Fruit fly (Drosophila melanogaster) whole organism, embryonic: ENCODE results near the gene Lgr3.

Experiments used
- BtbVII ChIP-seq: fragments of 200-800 bp; sonication (Bioruptor generic); optimal IDR thresholded peaks from 3 replicates; lab custom pipeline; 2017; ENCODE audit warnings: missing biosample characterization, mild to moderate bottlenecking, missing genetic modification characterization
- CG10209 ChIP-seq: fragments of 200-800 bp; sonication (Bioruptor generic); optimal IDR thresholded peaks from 3 replicates; lab custom pipeline; 2017; ENCODE audit warnings: missing biosample characterization, mild to moderate bottlenecking, missing genetic modification characterization, missing genetic modification reagents
- CG1024 ChIP-seq: fragments of 200-800 bp; sonication (Bioruptor generic); IDR thresholded peaks from 2 replicates; pipeline ENCODE4 v1.3.6; 2022; ENCODE audit warnings: missing biosample characterization, missing genetic modification characterization
- CG12391 ChIP-seq: fragments of 200-800 bp; sonication (Bioruptor generic); optimal IDR thresholded peaks from 3 replicates; lab custom pipeline; 2018; ENCODE audit warnings: missing biosample characterization, mild to moderate bottlenecking, missing genetic modification characterization, moderate library complexity
- CG12769 ChIP-seq: fragments of 200-800 bp; sonication (Bioruptor generic); optimal IDR thresholded peaks from 2 replicates; lab custom pipeline; 2019; ENCODE audit warnings: missing biosample characterization, mild to moderate bottlenecking, missing genetic modification characterization, moderate library complexity
- CG14710 ChIP-seq: fragments of 200-800 bp; sonication (Bioruptor generic); optimal IDR thresholded peaks from 3 replicates; lab custom pipeline; 2019; ENCODE audit warnings: missing biosample characterization, mild to moderate bottlenecking, missing genetic modification characterization, moderate library complexity
- CG18619 ChIP-seq: fragments of 200-800 bp; sonication (Bioruptor generic); optimal IDR thresholded peaks from 3 replicates; lab custom pipeline; 2017; ENCODE audit warnings: missing biosample characterization, mild to moderate bottlenecking, missing genetic modification characterization
- CG30020 ChIP-seq: fragments of 200-800 bp; optimal IDR thresholded peaks from 2 replicates; lab custom pipeline; 2019; ENCODE audit warnings: missing biosample characterization, mild to moderate bottlenecking, missing genetic modification characterization, moderate library complexity
- CG31441 ChIP-seq: fragments of 200-800 bp; sonication (Bioruptor generic); IDR thresholded peaks from 2 replicates; pipeline ENCODE4 v1.3.6; 2022; ENCODE audit warnings: missing biosample characterization, missing genetic modification characterization
- CG3995 ChIP-seq: fragments of 200-800 bp; sonication (Bioruptor generic); optimal IDR thresholded peaks from 3 replicates; lab custom pipeline; 2016; ENCODE audit warnings: missing biosample characterization, missing genetic modification characterization
- CG42726 ChIP-seq: fragments of 200-800 bp; sonication (Bioruptor generic); IDR thresholded peaks from 2 replicates; pipeline ENCODE4 v1.3.6; 2022; ENCODE audit warnings: missing biosample characterization, missing genetic modification characterization; ENCODE audit not compliant: partially characterized antibody
- CG4617 ChIP-seq: fragments of 200-800 bp; sonication (Bioruptor generic); optimal IDR thresholded peaks from 3 replicates; lab custom pipeline; 2016; ENCODE audit warnings: missing biosample characterization, missing genetic modification characterization, borderline replicate concordance
- CG7745 ChIP-seq: fragments of 200-800 bp; sonication (Bioruptor generic); optimal IDR thresholded peaks from 2 replicates; lab custom pipeline; 2018; ENCODE audit warnings: missing biosample characterization, mild to moderate bottlenecking, missing genetic modification characterization, moderate library complexity
- CG8290 ChIP-seq, 3 experiments: fragments of 200-800 bp; sonication (Bioruptor generic); optimal IDR thresholded peaks; 2 replicates each; lab custom pipeline; 2016 to 2019; ENCODE audit warnings: missing biosample characterization in 3 of 3, missing genetic modification characterization in 3 of 3, mild to moderate bottlenecking in 2 of 3, moderate library complexity in 1 of 3
- CG8765 ChIP-seq: fragments of 200-800 bp; sonication (Bioruptor generic); IDR thresholded peaks from 2 replicates; pipeline ENCODE4 v1.3.6; 2022; ENCODE audit warnings: missing biosample characterization, missing genetic modification characterization
- CG9797 ChIP-seq: fragments of 200-800 bp; sonication (Bioruptor generic); optimal IDR thresholded peaks from 3 replicates; lab custom pipeline; 2018; ENCODE audit warnings: missing biosample characterization, mild to moderate bottlenecking, missing genetic modification characterization
- Camta ChIP-seq: fragments of 200-800 bp; sonication (Bioruptor generic); optimal IDR thresholded peaks from 2 replicates; lab custom pipeline; 2016; ENCODE audit warnings: missing biosample characterization, missing genetic modification characterization
- Dp ChIP-seq: fragments of 200-800 bp; sonication (Bioruptor generic); optimal IDR thresholded peaks from 2 replicates; lab custom pipeline; 2018; ENCODE audit warnings: missing biosample characterization, mild to moderate bottlenecking, missing genetic modification characterization, moderate library complexity
- Dref ChIP-seq: fragments of 200-800 bp; sonication (Bioruptor generic); IDR thresholded peaks from 2 replicates; pipeline ENCODE4 v1.3.6; 2022; ENCODE audit warnings: missing biosample characterization, missing genetic modification characterization
- Eip74EF ChIP-seq, 2 experiments: fragments of 200-800 bp in 1 of 2; fragments of >200 bp in 1 of 2; sonication (Bioruptor generic) in 1 of 2; optimal IDR thresholded peaks; 2 replicates each; lab custom pipeline; 2017 to 2019; ENCODE audit warnings: missing biosample characterization in 2 of 2, missing genetic modification characterization in 2 of 2, mild to moderate bottlenecking in 1 of 2, moderate library complexity in 1 of 2
- HLHmδ ChIP-seq: fragments of 200-800 bp; sonication (Bioruptor generic); optimal IDR thresholded peaks from 2 replicates; lab custom pipeline; 2018; ENCODE audit warnings: missing biosample characterization, mild to moderate bottlenecking, missing genetic modification characterization, moderate library complexity
- Hmr ChIP-seq: fragments of 200-800 bp; sonication (Bioruptor generic); optimal IDR thresholded peaks from 3 replicates; lab custom pipeline; 2017; ENCODE audit warnings: mild to moderate bottlenecking, missing biosample characterization, missing genetic modification reagents, missing genetic modification characterization
- Hr3 ChIP-seq: fragments of 200-800 bp; sonication (Bioruptor generic); optimal IDR thresholded peaks from 3 replicates; lab custom pipeline; 2016; ENCODE audit warnings: missing biosample characterization, missing genetic modification characterization
- Lhr ChIP-seq: fragments of 200-800 bp; sonication (Bioruptor generic); optimal IDR thresholded peaks from 3 replicates; lab custom pipeline; 2017; ENCODE audit warnings: mild to moderate bottlenecking, missing biosample characterization, missing genetic modification reagents, missing genetic modification characterization
- MESR4 ChIP-seq: fragments of 200-800 bp; sonication (Bioruptor generic); optimal IDR thresholded peaks from 2 replicates; lab custom pipeline; 2018; ENCODE audit warnings: missing biosample characterization, mild to moderate bottlenecking, missing genetic modification characterization, moderate library complexity
- Med ChIP-seq: fragments of 200-800 bp; sonication (Bioruptor generic); peaks from one replicate; lab custom pipeline; 2016; ENCODE audit warnings: missing biosample characterization, missing genetic modification characterization, mild to moderate bottlenecking, inconsistent platforms, moderate library complexity
- YL-1 ChIP-seq: fragments of 200-800 bp; sonication (Bioruptor generic); optimal IDR thresholded peaks from 3 replicates; lab custom pipeline; 2017; ENCODE audit warnings: missing biosample characterization, mild to moderate bottlenecking, missing genetic modification characterization
- amos ChIP-seq: fragments of 200-800 bp; sonication (Bioruptor generic); IDR thresholded peaks from 2 replicates; pipeline ENCODE4 v1.3.6; 2022; ENCODE audit warnings: missing biosample characterization, missing genetic modification characterization; ENCODE audit not compliant: partially characterized antibody
- bbx ChIP-seq: fragments of 200-800 bp; sonication (Bioruptor generic); IDR thresholded peaks from 2 replicates; pipeline ENCODE4 v1.3.6; 2022; ENCODE audit warnings: missing biosample characterization, missing genetic modification characterization; ENCODE audit not compliant: partially characterized antibody
- chm ChIP-seq: fragments of 200-800 bp; sonication (Bioruptor generic); IDR thresholded peaks from 2 replicates; pipeline ENCODE4 v1.3.6; 2022; ENCODE audit warnings: missing biosample characterization, missing genetic modification characterization
- da ChIP-seq: fragments of 200-800 bp; sonication (Bioruptor generic); optimal IDR thresholded peaks from 2 replicates; lab custom pipeline; 2016; ENCODE audit warnings: missing biosample characterization, missing genetic modification characterization
- gfzf ChIP-seq: fragments of 200-800 bp; sonication (Bioruptor generic); optimal IDR thresholded peaks from 2 replicates; lab custom pipeline; 2016; ENCODE audit warnings: missing biosample characterization, mild to moderate bottlenecking, missing genetic modification characterization, moderate library complexity
- pzg ChIP-seq: fragments of 200-800 bp; sonication (Bioruptor generic); optimal IDR thresholded peaks from 3 replicates; lab custom pipeline; 2018; ENCODE audit warnings: missing biosample characterization, mild to moderate bottlenecking, missing genetic modification characterization, moderate library complexity
- seq ChIP-seq: fragments of 200-800 bp; sonication (Bioruptor generic); IDR thresholded peaks from 2 replicates; pipeline ENCODE4 v1.3.6; 2022; ENCODE audit warnings: missing biosample characterization, missing genetic modification characterization
- sob ChIP-seq: fragments of 200-800 bp; sonication (Bioruptor generic); IDR thresholded peaks from 2 replicates; pipeline ENCODE4 v1.3.6; 2022; ENCODE audit warnings: missing biosample characterization, missing genetic modification characterization
- stwl ChIP-seq: fragments of 200-800 bp; sonication (Bioruptor generic); optimal IDR thresholded peaks from 3 replicates; lab custom pipeline; 2018; ENCODE audit warnings: missing biosample characterization, mild to moderate bottlenecking, missing genetic modification characterization, moderate library complexity
- tin ChIP-seq: fragments of 200-800 bp; sonication (Bioruptor generic); optimal IDR thresholded peaks from 3 replicates; lab custom pipeline; 2016; ENCODE audit warnings: missing biosample characterization, missing genetic modification characterization
- tio ChIP-seq: fragments of 200-800 bp; sonication (Bioruptor generic); optimal IDR thresholded peaks from 2 replicates; lab custom pipeline; 2017; ENCODE audit warnings: missing biosample characterization, missing genetic modification characterization, inconsistent platforms
- vnd ChIP-seq: fragments of 200-800 bp; sonication (Bioruptor generic); IDR thresholded peaks from 3 replicates; pipeline ENCODE4 v1.3.6; 2022; ENCODE audit warnings: missing biosample characterization, missing genetic modification characterization; ENCODE audit not compliant: partially characterized antibody
- vvl ChIP-seq: fragments of 200-800 bp; sonication (Bioruptor generic); IDR thresholded peaks from 2 replicates; pipeline ENCODE4 v1.3.6; 2022; ENCODE audit warnings: missing biosample characterization, missing genetic modification characterization

The Lgr3 gene

dm6 chr3R:25660985-25661530, 4.6 kb upstream of the Lgr3 start, which contains the start of gene Tnks:
Gene Tnks (minus strand): TSS chr3R:25661286.
- TF ChIP-seq tin (peak; percentile 11), HLHmδ (GFP tag; lab: Kevin White, UChicago) (peak; percentile 46), vnd (GFP tag; lab: Robert Waterston, UW) (no peak), pzg (GFP tag; lab: Kevin White, UChicago) (peak; percentile 55), CG3995 (GFP tag; lab: Kevin White, UChicago) (peak; percentile 1), CG9797 (GFP tag; lab: Kevin White, UChicago) (peak; percentile 74), da (GFP tag; lab: Kevin White, UChicago) (no peak), Hr3 (GFP tag; lab: Kevin White, UChicago) (peak; percentile 0), Eip74EF (GFP tag; optimal IDR thresholded peaks at IDR 0.05; lab: Kevin White, UChicago) (peak in 1 of 2 experiments; percentile 29), vvl (peak; percentile 33), sob (GFP tag; lab: Robert Waterston, UW) (no peak), CG8290 (GFP tag; optimal IDR thresholded peaks at IDR 0.05; lab: Kevin White, UChicago) (no peak), CG8290 (tag; optimal IDR thresholded peaks at IDR 0.05; lab: Kevin White, UChicago) (peak in 1 of 2 experiments; percentile 28), CG31441 (GFP tag; lab: Robert Waterston, UW) (peak; percentile 30; the same call in 1 of the 2 replicates), Camta (GFP tag; lab: Kevin White, UChicago) (no peak), seq (GFP tag; lab: Robert Waterston, UW) (no peak), CG12769 (tag; lab: Kevin White, UChicago) (no peak), CG7745 (tag; lab: Kevin White, UChicago) (peak; percentile 84), CG30020 (tag; lab: Kevin White, UChicago) (no peak), Med (peak; percentile 6), CG1024 (GFP tag; lab: Robert Waterston, UW) (0 out of 2 replicates have a peak, but pooled peaks have one; percentile 19), tio (GFP tag; lab: Kevin White, UChicago) (no peak), chm (GFP tag; lab: Robert Waterston, UW) (peak; percentile 7; the same call in 1 of the 2 replicates), gfzf (GFP tag; lab: Kevin White, UChicago) (peak; percentile 83), CG18619 (GFP tag; lab: Kevin White, UChicago) (peak; percentile 40), bbx (peak; percentile 26; the same call in 1 of the 2 replicates), Lhr (GFP tag; lab: Kevin White, UChicago) (peak; percentile 54), CG14710 (peak; percentile 42), CG4617 (GFP tag; lab: Kevin White, UChicago) (peak; percentile 63), CG42726 (GFP tag; lab: Robert Waterston, UW) (0 out of 2 replicates have a peak, but pooled peaks have one; percentile 47), stwl (tag; lab: Kevin White, UChicago) (peak; percentile 14), BtbVII (GFP tag; lab: Kevin White, UChicago) (no peak), CG12391 (tag; lab: Kevin White, UChicago) (peak; percentile 37), amos (GFP tag; lab: Robert Waterston, UW) (peak; percentile 8; the same call in 1 of the 2 replicates), MESR4 (GFP tag; lab: Kevin White, UChicago) (peak; percentile 82), CG8765 (GFP tag; lab: Robert Waterston, UW) (no peak), YL-1 (GFP tag; lab: Kevin White, UChicago) (peak; percentile 2), CG10209 (GFP tag; lab: Kevin White, UChicago) (no peak), Hmr (GFP tag; lab: Kevin White, UChicago) (peak; percentile 32), Dp (GFP tag; lab: Kevin White, UChicago) (peak; percentile 16), Dref (GFP tag; lab: Robert Waterston, UW) (peak; percentile 27)
